Worm (Caenorhabditis elegans) whole organism, L4 larva: ENCODE data around the gene W05H9.4.

Experiments used
- D1046.2 ChIP-seq: fragments of 200-800 bp; sonication (Bioruptor generic); IDR thresholded peaks from 2 replicates; pipeline ENCODE4 v1.3.6; 2022; ENCODE audit warnings: missing genetic modification characterization, missing compliant biosample characterization
- F26F4.8 ChIP-seq: fragments of 200-800 bp; sonication (Bioruptor generic); conservative IDR thresholded peaks from 2 replicates; pipeline ENCODE4 v1.3.6; 2022; ENCODE audit warnings: missing genetic modification characterization, missing compliant biosample characterization
- R02D3.7 ChIP-seq: fragments of 150-350 bp; sonication (generic microtip); optimal IDR thresholded peaks from 3 replicates; lab custom pipeline; 2014; ENCODE audit warnings: missing biosample characterization, missing genetic modification characterization
- T26A8.4 ChIP-seq: fragments of 200-800 bp; sonication (Bioruptor generic); IDR thresholded peaks from 2 replicates; pipeline ENCODE4 v1.3.6; 2022; ENCODE audit warnings: missing genetic modification characterization, missing compliant biosample characterization
- Y48G9A.11 ChIP-seq: fragments of 200-800 bp; sonication (Bioruptor generic); IDR thresholded peaks from 2 replicates; pipeline ENCODE4 v1.3.6; 2022; ENCODE audit warnings: missing genetic modification reagents, missing genetic modification characterization, missing compliant biosample characterization
- Y75B8A.6 ChIP-seq: fragments of 200-800 bp; sonication (Bioruptor generic); IDR thresholded peaks from 2 replicates; pipeline ENCODE4 v1.3.6; 2022; ENCODE audit warnings: missing genetic modification reagents, missing genetic modification characterization, missing compliant biosample characterization
- aha-1 ChIP-seq: fragments of 150-350 bp; peaks from one replicate; lab custom pipeline; 2014; ENCODE audit warnings: missing biosample characterization, missing genetic modification characterization
- aly-2 ChIP-seq: sonication (generic microtip); optimal IDR thresholded peaks from 2 replicates; lab custom pipeline; 2018; ENCODE audit warnings: missing biosample characterization, missing genetic modification characterization
- ceh-20 ChIP-seq: fragments of 200-800 bp; sonication (Bioruptor generic); IDR thresholded peaks from 2 replicates; pipeline ENCODE4 v1.3.6; 2022; ENCODE audit warnings: missing genetic modification reagents, missing genetic modification characterization, missing compliant biosample characterization
- ceh-28 ChIP-seq: fragments of 150-350 bp; optimal IDR thresholded peaks from 2 replicates; lab custom pipeline; 2014; ENCODE audit warnings: missing biosample characterization, missing genetic modification reagents, missing genetic modification characterization
- ceh-62 ChIP-seq: sonication (generic microtip); optimal IDR thresholded peaks from 2 replicates; lab custom pipeline; 2017; ENCODE audit warnings: missing biosample characterization, missing genetic modification characterization
- ceh-82 ChIP-seq: sonication (generic microtip); optimal IDR thresholded peaks from 2 replicates; lab custom pipeline; 2017; ENCODE audit warnings: missing biosample characterization, missing genetic modification characterization
- cey-2 ChIP-seq: sonication (generic microtip); optimal IDR thresholded peaks from 3 replicates; lab custom pipeline; 2017; ENCODE audit warnings: missing genetic modification characterization, mild to moderate bottlenecking, missing compliant biosample characterization, antibody characterized with exemption, borderline replicate concordance; ENCODE audit not compliant: insufficient read depth
- daf-12 ChIP-seq: fragments of 150-350 bp; optimal IDR thresholded peaks from 2 replicates; lab custom pipeline; 2014; ENCODE audit warnings: missing biosample characterization, missing genetic modification reagents, missing genetic modification characterization
- daf-19 ChIP-seq: fragments of 200-800 bp; sonication (Bioruptor generic); conservative IDR thresholded peaks from 2 replicates; pipeline ENCODE4 v1.3.6; 2022; ENCODE audit warnings: missing genetic modification characterization, missing compliant biosample characterization
- daf-8 ChIP-seq: fragments of 200-800 bp; sonication (Bioruptor generic); IDR thresholded peaks from 2 replicates; pipeline ENCODE4 v1.3.6; 2022; ENCODE audit warnings: missing genetic modification characterization, missing compliant biosample characterization
- dpl-1 ChIP-seq: fragments of 150-350 bp; optimal IDR thresholded peaks from 2 replicates; lab custom pipeline; 2014; ENCODE audit warnings: missing biosample characterization, missing genetic modification reagents, missing genetic modification characterization
- egl-27 ChIP-seq: sonication (generic microtip); optimal IDR thresholded peaks from 3 replicates; lab custom pipeline; 2017; ENCODE audit warnings: missing biosample characterization, missing genetic modification reagents, missing genetic modification characterization
- egl-43 ChIP-seq: fragments of 200-800 bp; sonication (Bioruptor generic); IDR thresholded peaks from 2 replicates; pipeline ENCODE4 v1.3.6; 2022; ENCODE audit warnings: missing genetic modification reagents, missing genetic modification characterization, missing compliant biosample characterization
- gei-8 ChIP-seq: fragments of 200-800 bp; sonication (Bioruptor generic); optimal IDR thresholded peaks from 2 replicates; lab custom pipeline; 2018; ENCODE audit warnings: mild to moderate bottlenecking, missing genetic modification characterization, missing compliant biosample characterization
- hlh-30 ChIP-seq: sonication (generic microtip); optimal IDR thresholded peaks from 2 replicates; lab custom pipeline; 2017; ENCODE audit warnings: antibody characterized with exemption, mild to moderate bottlenecking, missing genetic modification characterization, missing compliant biosample characterization; ENCODE audit not compliant: insufficient read depth
- hmg-1.1 ChIP-seq: fragments of 200-800 bp; sonication (Bioruptor generic); IDR thresholded peaks from 2 replicates; pipeline ENCODE4 v1.3.6; 2022; ENCODE audit warnings: missing genetic modification reagents, missing genetic modification characterization, missing compliant biosample characterization
- jun-1 ChIP-seq: fragments of 150-350 bp; optimal IDR thresholded peaks from 2 replicates; lab custom pipeline; 2014; ENCODE audit warnings: missing biosample characterization, missing genetic modification reagents, missing genetic modification characterization
- lin-1 ChIP-seq: fragments of 200-800 bp; sonication (Bioruptor generic); IDR thresholded peaks from 2 replicates; pipeline ENCODE4 v1.3.6; 2022; ENCODE audit warnings: missing genetic modification reagents, missing genetic modification characterization, missing compliant biosample characterization
- lin-13 ChIP-seq: fragments of 150-350 bp; optimal IDR thresholded peaks from 2 replicates; lab custom pipeline; 2014; ENCODE audit warnings: missing biosample characterization, missing genetic modification reagents, missing genetic modification characterization
- lin-38 ChIP-seq: fragments of 200-800 bp; sonication (Bioruptor generic); IDR thresholded peaks from 2 replicates; pipeline ENCODE4 v1.3.6; 2022; ENCODE audit warnings: missing genetic modification reagents, missing genetic modification characterization, missing compliant biosample characterization
- lin-39 ChIP-seq: fragments of 150-350 bp; optimal IDR thresholded peaks from 2 replicates; lab custom pipeline; 2014; ENCODE audit warnings: missing biosample characterization, missing genetic modification reagents, missing genetic modification characterization
- lsy-2 ChIP-seq, 2 experiments: fragments of 150-350 bp in 1 of 2; sonication (generic microtip) in 1 of 2; optimal IDR thresholded peaks; 2 replicates each; lab custom pipeline; 2014 to 2017; ENCODE audit warnings: missing biosample characterization in 2 of 2, missing genetic modification characterization in 2 of 2
- mdl-1 ChIP-seq, 2 experiments: fragments of 150-350 bp in 1 of 2; sonication (generic microtip) in 1 of 2; optimal IDR thresholded peaks; 2 replicates each; lab custom pipeline; 2014 to 2017; ENCODE audit warnings: missing biosample characterization in 2 of 2, missing genetic modification characterization in 2 of 2
- mdt-29 ChIP-seq: fragments of 200-800 bp; sonication (Bioruptor generic); IDR thresholded peaks from 2 replicates; pipeline ENCODE4 v1.3.6; 2022; ENCODE audit warnings: missing genetic modification reagents, missing genetic modification characterization, missing compliant biosample characterization
- mep-1 ChIP-seq: fragments of 150-350 bp; sonication (generic microtip); optimal IDR thresholded peaks from 3 replicates; lab custom pipeline; 2014; ENCODE audit warnings: missing biosample characterization, missing genetic modification characterization
- mxl-3 ChIP-seq: fragments of 200-800 bp; sonication (Bioruptor generic); optimal IDR thresholded peaks from 2 replicates; lab custom pipeline; 2018; ENCODE audit warnings: mild to moderate bottlenecking, missing genetic modification characterization, missing compliant biosample characterization
- nhr-237 ChIP-seq: sonication (generic microtip); optimal IDR thresholded peaks from 2 replicates; lab custom pipeline; 2017; ENCODE audit warnings: missing biosample characterization, missing genetic modification characterization
- nhr-25 ChIP-seq: sonication (generic microtip); optimal IDR thresholded peaks from 2 replicates; lab custom pipeline; 2017; ENCODE audit warnings: missing genetic modification characterization, mild to moderate bottlenecking, missing compliant biosample characterization, antibody characterized with exemption, moderate library complexity, borderline replicate concordance; ENCODE audit not compliant: insufficient read depth
- nhr-28 ChIP-seq: fragments of 150-350 bp; optimal IDR thresholded peaks from 2 replicates; lab custom pipeline; 2014; ENCODE audit warnings: missing biosample characterization, missing genetic modification characterization
- nhr-42 ChIP-seq: fragments of 200-800 bp; sonication (Bioruptor generic); IDR thresholded peaks from 2 replicates; pipeline ENCODE4 v1.3.6; 2022; ENCODE audit warnings: missing genetic modification characterization, missing compliant biosample characterization
- nhr-6 ChIP-seq: fragments of 150-350 bp; optimal IDR thresholded peaks from 2 replicates; lab custom pipeline; 2014; ENCODE audit warnings: missing biosample characterization, missing genetic modification characterization
- nhr-76 ChIP-seq: fragments of 150-350 bp; optimal IDR thresholded peaks from 2 replicates; lab custom pipeline; 2014; ENCODE audit warnings: missing biosample characterization, missing genetic modification characterization
- pha-4 ChIP-seq, 2 experiments: fragments of 150-350 bp in 1 of 2; fragments of 200-800 bp in 1 of 2; sonication (Bioruptor generic) in 1 of 2; IDR thresholded peaks in 1 of 2; optimal IDR thresholded peaks in 1 of 2; 2 replicates each; pipeline versions ENCODE4 v1.3.6 to Lab custom; 2014 to 2022; ENCODE audit warnings: missing genetic modification characterization in 2 of 2, missing genetic modification reagents in 2 of 2, missing biosample characterization in 1 of 2, missing compliant biosample characterization in 1 of 2
- php-3 ChIP-seq: fragments of 200-800 bp; sonication (Bioruptor generic); IDR thresholded peaks from 2 replicates; pipeline ENCODE4 v1.3.6; 2022; ENCODE audit warnings: missing genetic modification reagents, missing genetic modification characterization, missing compliant biosample characterization
- saeg-2 ChIP-seq: fragments of 200-800 bp; sonication (Bioruptor generic); IDR thresholded peaks from 2 replicates; pipeline ENCODE4 v1.3.6; 2022; ENCODE audit warnings: missing genetic modification reagents, missing genetic modification characterization, missing compliant biosample characterization
- set-16 ChIP-seq: fragments of 200-800 bp; sonication (Bioruptor generic); IDR thresholded peaks from 2 replicates; pipeline ENCODE4 v1.3.6; 2022; ENCODE audit warnings: missing genetic modification reagents, missing genetic modification characterization, missing compliant biosample characterization
- skn-1 ChIP-seq: fragments of 150-350 bp; optimal IDR thresholded peaks from 2 replicates; lab custom pipeline; 2014; ENCODE audit warnings: missing biosample characterization, missing genetic modification characterization
- spr-3 ChIP-seq: fragments of 200-800 bp; sonication (Bioruptor generic); optimal IDR thresholded peaks from 2 replicates; lab custom pipeline; 2018; ENCODE audit warnings: mild to moderate bottlenecking, missing genetic modification characterization, missing compliant biosample characterization
- tag-97 ChIP-seq: fragments of 200-800 bp; sonication (Bioruptor generic); IDR thresholded peaks from 2 replicates; pipeline ENCODE4 v1.3.6; 2022; ENCODE audit warnings: missing genetic modification characterization, missing compliant biosample characterization
- tra-1 ChIP-seq: fragments of 200-800 bp; sonication (Bioruptor generic); IDR thresholded peaks from 2 replicates; pipeline ENCODE4 v1.3.6; 2022; ENCODE audit warnings: missing genetic modification reagents, missing genetic modification characterization, missing compliant biosample characterization
- unc-130 ChIP-seq: sonication (generic microtip); optimal IDR thresholded peaks from 2 replicates; lab custom pipeline; 2016; ENCODE audit warnings: missing genetic modification reagents, missing genetic modification characterization, missing compliant biosample characterization
- zag-1 ChIP-seq: fragments of 150-350 bp; optimal IDR thresholded peaks from 2 replicates; lab custom pipeline; 2014; ENCODE audit warnings: missing biosample characterization, missing genetic modification characterization
- zfp-2 ChIP-seq: sonication (generic microtip); optimal IDR thresholded peaks from 2 replicates; lab custom pipeline; 2016; ENCODE audit warnings: mild to moderate bottlenecking, missing genetic modification characterization, missing compliant biosample characterization
- zip-2 ChIP-seq: fragments of 150-350 bp; optimal IDR thresholded peaks from 2 replicates; lab custom pipeline; 2014; ENCODE audit warnings: missing biosample characterization, missing genetic modification characterization
- ztf-11 ChIP-seq: fragments of 150-350 bp; optimal IDR thresholded peaks from 2 replicates; lab custom pipeline; 2014; ENCODE audit warnings: missing biosample characterization, missing genetic modification characterization

Gene W05H9.4

ce11 chrX:6219892-6220291 lies 43.6 kb upstream of the W05H9.4 start (continued):
- TF ChIP-seq pha-4 (GFP tag; IDR thresholded peaks at IDR 0.05; lab: Robert Waterston, UW) (no peak; the same call in 1 of the 2 replicates), pha-4 (tag; optimal IDR thresholded peaks at IDR 0.05; lab: Kevin White, UChicago) (no peak), ztf-11 (no peak), daf-12 (tag; lab: Kevin White, UChicago) (no peak), daf-19 (GFP tag; lab: Robert Waterston, UW) (peak; percentile 74; the same call in 1 of the 2 replicates), nhr-237 (tag; lab: Kevin White, UChicago) (no peak), saeg-2 (GFP tag; lab: Robert Waterston, UW) (0 out of 2 replicates have a peak, but pooled peaks have one; percentile 12), lin-38 (GFP tag; lab: Robert Waterston, UW) (no peak; the same call in 1 of the 2 replicates), daf-8 (GFP tag; lab: Robert Waterston, UW) (no peak), R02D3.7 (tag; lab: Kevin White, UChicago) (no peak), mdt-29 (GFP tag; lab: Robert Waterston, UW) (peak; percentile 63; the same call in 1 of the 2 replicates), dpl-1 (GFP tag; lab: Kevin White, UChicago) (no peak), ceh-20 (GFP tag; lab: Robert Waterston, UW) (peak; percentile 57; the same call in 1 of the 2 replicates), Y48G9A.11 (GFP tag; lab: Robert Waterston, UW) (peak; percentile 61; the same call in 1 of the 2 replicates), tag-97 (no peak), ceh-28 (no peak), D1046.2 (GFP tag; lab: Robert Waterston, UW) (peak; percentile 83; the same call in 1 of the 2 replicates), Y75B8A.6 (GFP tag; lab: Robert Waterston, UW) (no peak), mxl-3 (GFP tag; lab: Kevin White, UChicago) (peak; percentile 43), aly-2 (tag; lab: Kevin White, UChicago) (no peak), F26F4.8 (no peak), nhr-25 (peak; percentile 24), spr-3 (GFP tag; lab: Kevin White, UChicago) (peak; percentile 47), nhr-28 (tag; lab: Kevin White, UChicago) (no peak), zip-2 (no peak), ceh-62 (tag; lab: Kevin White, UChicago) (no peak), mep-1 (tag; lab: Kevin White, UChicago) (peak; percentile 71), lin-39 (tag; lab: Kevin White, UChicago) (no peak), ceh-82 (tag; lab: Kevin White, UChicago) (no peak), unc-130 (GFP tag; lab: Kevin White, UChicago) (peak; percentile 38), set-16 (GFP tag; lab: Robert Waterston, UW) (no peak), hmg-1.1 (GFP tag; lab: Robert Waterston, UW) (peak; percentile 73), aha-1 (tag; lab: Kevin White, UChicago) (no peak), lsy-2 (tag; optimal IDR thresholded peaks at IDR 0.05; lab: Kevin White, UChicago) (peak in 1 of 2 experiments; percentile 37), nhr-76 (tag; lab: Kevin White, UChicago) (no peak), tra-1 (GFP tag; lab: Robert Waterston, UW) (no peak; the same call in 1 of the 2 replicates), zfp-2 (tag; lab: Kevin White, UChicago) (peak; percentile 17), mdl-1 (tag; optimal IDR thresholded peaks at IDR 0.05; lab: Kevin White, UChicago) (no peak), jun-1 (tag; lab: Kevin White, UChicago) (no peak), gei-8 (peak; percentile 43), php-3 (GFP tag; lab: Robert Waterston, UW) (0 out of 2 replicates have a peak, but pooled peaks have one; percentile 36), lin-13 (GFP tag; lab: Kevin White, UChicago) (no peak), cey-2 (tag; lab: Kevin White, UChicago) (no peak), nhr-6 (tag; lab: Kevin White, UChicago) (no peak), skn-1 (tag; lab: Kevin White, UChicago) (no peak), zag-1 (no peak), T26A8.4 (peak; percentile 75), lin-1 (GFP tag; lab: Robert Waterston, UW) (peak; percentile 34; the same call in 1 of the 2 replicates), nhr-42 (GFP tag; lab: Robert Waterston, UW) (peak; percentile 56; the same call in 1 of the 2 replicates), hlh-30 (tag; lab: Kevin White, UChicago) (peak; percentile 29), egl-27 (tag; lab: Kevin White, UChicago) (no peak), egl-43 (GFP tag; lab: Robert Waterston, UW) (peak; percentile 87)
